Fruit fly (Drosophila melanogaster) whole organism, embryonic: ENCODE measurements around the gene Or7a.

Experiments
- Blimp-1 ChIP-seq: fragments of 200-800 bp; sonication (Bioruptor generic); optimal IDR thresholded peaks from 3 replicates; lab custom pipeline; 2018; ENCODE audit warnings: missing biosample characterization, missing genetic modification characterization, mild to moderate bottlenecking, moderate library complexity, missing genetic modification reagents
- CG10209 ChIP-seq: fragments of 200-800 bp; sonication (Bioruptor generic); optimal IDR thresholded peaks from 3 replicates; lab custom pipeline; 2017; ENCODE audit warnings: missing biosample characterization, mild to moderate bottlenecking, missing genetic modification characterization, missing genetic modification reagents
- CG11504 ChIP-seq: fragments of 200-800 bp; sonication (Bioruptor generic); optimal IDR thresholded peaks from 3 replicates; lab custom pipeline; 2019; ENCODE audit warnings: missing biosample characterization, mild to moderate bottlenecking, missing genetic modification characterization, moderate library complexity
- CG11723 ChIP-seq: fragments of 200-800 bp; sonication (Bioruptor generic); optimal IDR thresholded peaks from 2 replicates; lab custom pipeline; 2017; ENCODE audit warnings: missing biosample characterization, mild to moderate bottlenecking, missing genetic modification characterization
- CG1233 ChIP-seq: fragments of 200-800 bp; sonication (Bioruptor generic); optimal IDR thresholded peaks from 4 replicates; lab custom pipeline; 2018; ENCODE audit warnings: missing biosample characterization, mild to moderate bottlenecking, missing genetic modification characterization
- CG12659 ChIP-seq: fragments of 200-800 bp; sonication (Bioruptor generic); optimal IDR thresholded peaks from 3 replicates; lab custom pipeline; 2017; ENCODE audit warnings: mild to moderate bottlenecking, missing biosample characterization, missing genetic modification reagents, missing genetic modification characterization
- CG13296 ChIP-seq: fragments of 200-800 bp; sonication (Bioruptor generic); optimal IDR thresholded peaks from 3 replicates; lab custom pipeline; 2018; ENCODE audit warnings: missing biosample characterization, mild to moderate bottlenecking, missing genetic modification characterization
- CG13894 ChIP-seq: fragments of 200-800 bp; sonication (Bioruptor generic); optimal IDR thresholded peaks from 3 replicates; lab custom pipeline; 2018; ENCODE audit warnings: missing biosample characterization, mild to moderate bottlenecking, missing genetic modification characterization, moderate library complexity
- CG14050 ChIP-seq: fragments of 200-800 bp; sonication (Bioruptor generic); IDR thresholded peaks from 3 replicates; pipeline ENCODE4 v1.3.6; 2022; ENCODE audit warnings: missing biosample characterization, missing genetic modification characterization
- CG14667 ChIP-seq: fragments of 200-800 bp; sonication (Bioruptor generic); IDR thresholded peaks from 2 replicates; pipeline ENCODE4 v1.3.6; 2022; ENCODE audit warnings: missing biosample characterization, missing genetic modification characterization
- CG14860 ChIP-seq: fragments of 200-800 bp; sonication (Bioruptor generic); IDR thresholded peaks from 3 replicates; pipeline ENCODE4 v1.3.6; 2022; ENCODE audit warnings: missing biosample characterization, missing genetic modification characterization; ENCODE audit not compliant: partially characterized antibody
- CG1602 ChIP-seq: fragments of 200-800 bp; sonication (Bioruptor generic); optimal IDR thresholded peaks from 3 replicates; lab custom pipeline; 2016; ENCODE audit warnings: missing biosample characterization, missing genetic modification characterization
- CG18011 ChIP-seq: fragments of 200-800 bp; sonication (Bioruptor generic); optimal IDR thresholded peaks from 2 replicates; lab custom pipeline; 2017; ENCODE audit warnings: missing biosample characterization, missing genetic modification characterization, mild to moderate bottlenecking, moderate library complexity, missing genotype
- CG1832 ChIP-seq: fragments of 200-800 bp; sonication (Bioruptor generic); optimal IDR thresholded peaks from 2 replicates; lab custom pipeline; 2017; ENCODE audit warnings: missing biosample characterization, mild to moderate bottlenecking, missing genetic modification characterization, inconsistent platforms
- CG34422 ChIP-seq: fragments of 200-800 bp; sonication (Bioruptor generic); IDR thresholded peaks from 3 replicates; pipeline ENCODE4 v1.3.6; 2022; ENCODE audit warnings: missing biosample characterization, missing genetic modification characterization
- CG4328 ChIP-seq: fragments of 200-800 bp; sonication (Bioruptor generic); optimal IDR thresholded peaks from 3 replicates; lab custom pipeline; 2017; ENCODE audit warnings: missing biosample characterization, missing genetic modification reagents, missing genetic modification characterization
- CG4617 ChIP-seq: fragments of 200-800 bp; sonication (Bioruptor generic); optimal IDR thresholded peaks from 3 replicates; lab custom pipeline; 2016; ENCODE audit warnings: missing biosample characterization, missing genetic modification characterization, borderline replicate concordance
- CG4820 ChIP-seq: fragments of 200-800 bp; sonication (Bioruptor generic); optimal IDR thresholded peaks from 3 replicates; lab custom pipeline; 2016; ENCODE audit warnings: missing biosample characterization, missing genetic modification characterization
- CG5245 ChIP-seq: fragments of 200-800 bp; sonication (Bioruptor generic); optimal IDR thresholded peaks from 3 replicates; lab custom pipeline; 2016; ENCODE audit warnings: missing biosample characterization, missing genetic modification characterization
- CG8290 ChIP-seq, 3 experiments: fragments of 200-800 bp; sonication (Bioruptor generic); optimal IDR thresholded peaks; 2 replicates each; lab custom pipeline; 2016 to 2019; ENCODE audit warnings: missing biosample characterization in 3 of 3, missing genetic modification characterization in 3 of 3, mild to moderate bottlenecking in 2 of 3, moderate library complexity in 1 of 3
- CG8388 ChIP-seq: fragments of 200-800 bp; sonication (Bioruptor generic); optimal IDR thresholded peaks from 2 replicates; lab custom pipeline; 2019; ENCODE audit warnings: missing biosample characterization, mild to moderate bottlenecking, missing genetic modification characterization, moderate library complexity
- CG9437 ChIP-seq: fragments of 200-800 bp; sonication (Bioruptor generic); optimal IDR thresholded peaks from 2 replicates; lab custom pipeline; 2018; ENCODE audit warnings: missing biosample characterization, mild to moderate bottlenecking, missing genetic modification characterization
- CG9797 ChIP-seq: fragments of 200-800 bp; sonication (Bioruptor generic); optimal IDR thresholded peaks from 3 replicates; lab custom pipeline; 2018; ENCODE audit warnings: missing biosample characterization, mild to moderate bottlenecking, missing genetic modification characterization
- D ChIP-seq, 2 experiments: fragments of 200-800 bp in 1 of 2; fragments of >200 bp in 1 of 2; sonication (Bioruptor generic) in 1 of 2; optimal IDR thresholded peaks; 2 replicates in 1 of 2; 3 replicates in 1 of 2; lab custom pipeline; 2017; ENCODE audit warnings: mild to moderate bottlenecking in 1 of 2, missing biosample characterization in 1 of 2, missing genetic modification characterization in 1 of 2, missing genetic modification reagents in 1 of 2
- Dad ChIP-seq: fragments of 200-800 bp; sonication (Bioruptor generic); optimal IDR thresholded peaks from 3 replicates; lab custom pipeline; 2016; ENCODE audit warnings: missing biosample characterization, missing genetic modification characterization
- Dek ChIP-seq: fragments of 200-800 bp; sonication (Bioruptor generic); optimal IDR thresholded peaks from 3 replicates; lab custom pipeline; 2019; ENCODE audit warnings: missing biosample characterization, mild to moderate bottlenecking, missing genetic modification characterization, moderate library complexity
- HmgZ ChIP-seq: fragments of 200-800 bp; sonication (Bioruptor generic); optimal IDR thresholded peaks from 2 replicates; lab custom pipeline; 2018; ENCODE audit warnings: missing biosample characterization, mild to moderate bottlenecking, missing genetic modification characterization
- Hsf ChIP-seq: fragments of 200-800 bp; sonication (Bioruptor generic); optimal IDR thresholded peaks from 3 replicates; lab custom pipeline; 2016; ENCODE audit warnings: missing biosample characterization, missing genetic modification characterization
- MESR4 ChIP-seq: fragments of 200-800 bp; sonication (Bioruptor generic); optimal IDR thresholded peaks from 2 replicates; lab custom pipeline; 2018; ENCODE audit warnings: missing biosample characterization, mild to moderate bottlenecking, missing genetic modification characterization, moderate library complexity
- NFAT ChIP-seq: fragments of 200-800 bp; sonication (Bioruptor generic); IDR thresholded peaks from 2 replicates; pipeline ENCODE4 v1.3.6; 2022; ENCODE audit warnings: missing biosample characterization, missing genetic modification characterization
- NfI ChIP-seq: fragments of 200-800 bp; sonication (Bioruptor generic); optimal IDR thresholded peaks from 3 replicates; lab custom pipeline; 2018; ENCODE audit warnings: missing biosample characterization, mild to moderate bottlenecking, missing genetic modification characterization, moderate library complexity
- Pdp1 ChIP-seq, 2 experiments: fragments of 200-800 bp; sonication (Bioruptor generic); optimal IDR thresholded peaks; 3 replicates each; lab custom pipeline; 2016; ENCODE audit warnings: missing biosample characterization in 2 of 2, missing genetic modification characterization in 2 of 2, mild to moderate bottlenecking in 1 of 2, moderate library complexity in 1 of 2
- Sox100B ChIP-seq: fragments of 200-800 bp; sonication (Bioruptor generic); optimal IDR thresholded peaks from 3 replicates; lab custom pipeline; 2018; ENCODE audit warnings: missing biosample characterization, mild to moderate bottlenecking, missing genetic modification characterization
- YL-1 ChIP-seq: fragments of 200-800 bp; sonication (Bioruptor generic); optimal IDR thresholded peaks from 3 replicates; lab custom pipeline; 2017; ENCODE audit warnings: missing biosample characterization, mild to moderate bottlenecking, missing genetic modification characterization
- ap ChIP-seq: fragments of 200-800 bp; sonication (Bioruptor generic); IDR thresholded peaks from 2 replicates; pipeline ENCODE4 v1.3.6; 2022; ENCODE audit warnings: missing biosample characterization, missing genetic modification characterization
- ato ChIP-seq: fragments of 200-800 bp; sonication (Bioruptor generic); IDR thresholded peaks from 2 replicates; pipeline ENCODE4 v1.3.6; 2022; ENCODE audit warnings: missing biosample characterization, missing genetic modification characterization; ENCODE audit not compliant: partially characterized antibody
- chif ChIP-seq, 2 experiments: fragments of 200-800 bp; sonication (Bioruptor generic); optimal IDR thresholded peaks; 3 replicates each; lab custom pipeline; 2016; ENCODE audit warnings: missing biosample characterization in 2 of 2, missing genetic modification characterization in 2 of 2
- chinmo ChIP-seq: fragments of 200-800 bp; sonication (Bioruptor generic); IDR thresholded peaks from 4 replicates; pipeline ENCODE4 v1.3.6; 2022; ENCODE audit warnings: missing biosample characterization, missing genetic modification characterization; ENCODE audit not compliant: partially characterized antibody
- dan ChIP-seq: fragments of 200-800 bp; sonication (Bioruptor generic); IDR thresholded peaks from 2 replicates; pipeline ENCODE4 v1.3.6; 2022; ENCODE audit warnings: missing biosample characterization, missing genetic modification characterization
- emc ChIP-seq: fragments of 200-800 bp; sonication (Bioruptor generic); optimal IDR thresholded peaks from 2 replicates; lab custom pipeline; 2016; ENCODE audit warnings: missing biosample characterization, missing genetic modification characterization
- grau ChIP-seq: fragments of 200-800 bp; optimal IDR thresholded peaks from 3 replicates; lab custom pipeline; 2019; ENCODE audit warnings: missing biosample characterization, mild to moderate bottlenecking, missing genetic modification characterization, moderate library complexity
- ind ChIP-seq: fragments of 200-800 bp; sonication (Bioruptor generic); optimal IDR thresholded peaks from 3 replicates; lab custom pipeline; 2016; ENCODE audit warnings: missing biosample characterization, missing genetic modification characterization
- knrl ChIP-seq: fragments of 200-800 bp; sonication (Bioruptor generic); IDR thresholded peaks from 3 replicates; pipeline ENCODE4 v1.3.6; 2022; ENCODE audit warnings: missing biosample characterization, missing genetic modification characterization; ENCODE audit not compliant: partially characterized antibody
- pan ChIP-seq, 4 experiments: fragments of >200 bp in 3 of 4; fragments of 200-800 bp in 1 of 4; sonication (Bioruptor generic) in 1 of 4; optimal IDR thresholded peaks in 3 of 4; IDR thresholded peaks in 1 of 4; 2 replicates each; pipeline versions ENCODE4 v1.3.6 to Lab custom; 2017 to 2022; ENCODE audit warnings: missing biosample characterization in 2 of 4, missing genetic modification characterization in 2 of 4, mixed read lengths in 1 of 4
- scrt ChIP-seq: fragments of 200-800 bp; sonication (Bioruptor generic); optimal IDR thresholded peaks from 2 replicates; lab custom pipeline; 2018; ENCODE audit warnings: missing biosample characterization, mild to moderate bottlenecking, missing genetic modification characterization, moderate library complexity
- zfh2 ChIP-seq: fragments of 200-800 bp; sonication (Bioruptor generic); optimal IDR thresholded peaks from 2 replicates; lab custom pipeline; 2016; ENCODE audit warnings: missing biosample characterization, missing genetic modification characterization

Gene Or7a

DNA sequence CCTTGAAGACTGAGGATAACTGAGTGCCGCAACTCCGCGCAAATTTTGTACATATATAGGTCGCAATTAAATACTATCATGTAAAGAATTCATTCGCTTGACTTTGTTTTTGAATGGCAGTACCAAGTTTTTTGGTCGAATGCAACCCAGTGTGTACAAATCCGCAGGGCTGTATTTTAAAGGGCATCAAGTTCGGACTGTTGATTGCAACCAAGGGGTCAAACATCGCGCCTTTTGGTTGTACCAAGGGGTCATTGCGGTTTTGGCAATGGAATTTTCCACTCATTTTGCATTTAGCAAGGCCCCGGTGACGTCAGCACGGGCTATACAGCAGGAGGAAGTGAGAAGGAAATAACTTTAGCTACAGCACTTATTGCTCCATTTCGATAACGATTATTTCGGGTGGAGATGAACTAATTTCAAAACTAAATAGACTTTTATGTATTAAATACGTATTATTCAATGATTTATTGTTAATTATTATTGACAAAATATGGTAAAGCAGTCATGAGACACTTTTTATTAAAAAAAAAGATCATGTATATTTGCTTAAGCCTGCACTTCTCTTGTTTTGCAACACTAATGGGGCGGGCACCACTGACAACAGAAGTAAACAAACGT is 33.7 kb downstream of the Or7a start, which contains the start of gene CG10958 (continued):
- TF ChIP-seq CG4617 (peak; percentile 24), Pdp1 (GFP tag; optimal IDR thresholded peaks at IDR 0.05; lab: Kevin White, UChicago) (peak; percentile 40 to 42), CG18011 (peak; percentile 60), MESR4 (GFP tag; lab: Kevin White, UChicago) (peak; percentile 68), Hsf (GFP tag; lab: Kevin White, UChicago) (peak; percentile 47), CG5245 (peak; percentile 58), CG1233 (GFP tag; lab: Kevin White, UChicago) (peak; percentile 57), grau (peak; percentile 59), zfh2 (GFP tag; lab: Kevin White, UChicago) (peak; percentile 26), knrl (GFP tag; lab: Robert Waterston, UW) (no peak), CG13296 (GFP tag; lab: Kevin White, UChicago) (peak; percentile 61), CG8290 (GFP tag; optimal IDR thresholded peaks at IDR 0.05; lab: Kevin White, UChicago) (peak; percentile 28), CG8290 (tag; optimal IDR thresholded peaks at IDR 0.05; lab: Kevin White, UChicago) (no peak), ind (peak; percentile 62), chif (GFP tag; optimal IDR thresholded peaks at IDR 0.05; lab: Kevin White, UChicago) (peak in 1 of 2 experiments; percentile 13), Sox100B (GFP tag; lab: Kevin White, UChicago) (peak; percentile 55), CG14860 (GFP tag; lab: Robert Waterston, UW) (no peak), CG1602 (GFP tag; lab: Kevin White, UChicago) (peak; percentile 47), NFAT (GFP tag; lab: Robert Waterston, UW) (0 out of 2 replicates have a peak, but pooled peaks have one; percentile 15), CG34422 (GFP tag; lab: Robert Waterston, UW) (peak; percentile 42; the same call in 1 of the 3 replicates), CG14667 (GFP tag; lab: Robert Waterston, UW) (peak; percentile 40; the same call in 1 of the 2 replicates), CG4328 (GFP tag; lab: Kevin White, UChicago) (peak; percentile 5), CG11723 (GFP tag; lab: Kevin White, UChicago) (peak; percentile 11), CG11504 (tag; lab: Kevin White, UChicago) (no peak), CG14050 (0 out of 3 replicates have a peak, but pooled peaks have one; percentile 13), HmgZ (tag; lab: Kevin White, UChicago) (peak; percentile 39), CG8388 (peak; percentile 45), CG13894 (tag; lab: Kevin White, UChicago) (peak; percentile 23), CG9437 (GFP tag; lab: Kevin White, UChicago) (peak; percentile 74), scrt (GFP tag; lab: Kevin White, UChicago) (no peak), CG1832 (GFP tag; lab: Kevin White, UChicago) (peak; percentile 22), ato (GFP tag; lab: Robert Waterston, UW) (no peak), dan (no peak), Dad (peak; percentile 35), CG12659 (peak; percentile 48), Dek (tag; lab: Kevin White, UChicago) (peak; percentile 31), pan (optimal IDR thresholded peaks at IDR 0.05; lab: Kevin White, UChicago) (no peak), pan (GFP tag; optimal IDR thresholded peaks at IDR 0.05 in 1 of 2, IDR thresholded peaks at IDR 0.05 in 1 of 2) (peak in 1 of 2 experiments; percentile 58), emc (GFP tag; lab: Kevin White, UChicago) (no peak), CG9797 (GFP tag; lab: Kevin White, UChicago) (no peak), YL-1 (GFP tag; lab: Kevin White, UChicago) (peak; percentile 58), CG4820 (GFP tag; lab: Kevin White, UChicago) (peak; percentile 53), ap (GFP tag; lab: Robert Waterston, UW) (peak; percentile 39; the same call in 1 of the 2 replicates), D (optimal IDR thresholded peaks at IDR 0.05; lab: Kevin White, UChicago) (no peak), D (GFP tag; optimal IDR thresholded peaks at IDR 0.05; lab: Kevin White, UChicago) (peak; percentile 16), chinmo (GFP tag; lab: Robert Waterston, UW) (no peak), CG10209 (GFP tag; lab: Kevin White, UChicago) (peak; percentile 41), NfI (GFP tag; lab: Kevin White, UChicago) (peak; percentile 43), Blimp-1 (peak; percentile 57)
